Worm (Caenorhabditis elegans) whole organism, young adult: ENCODE measurements around the gene cpt-5.

Experiments used
- B0035.1 ChIP-seq: sonication (generic microtip); optimal IDR thresholded peaks from 2 replicates; lab custom pipeline; 2016; ENCODE audit warnings: missing genetic modification characterization, mild to moderate bottlenecking, missing compliant biosample characterization, missing genotype, missing genetic modification reagents
- C06A6.2 ChIP-seq: fragments of 200-800 bp; sonication (Bioruptor generic); conservative IDR thresholded peaks from 2 replicates; pipeline ENCODE4 v1.3.6; 2022; ENCODE audit warnings: missing genetic modification characterization, missing compliant biosample characterization
- C17E4.6 ChIP-seq: fragments of 200-800 bp; sonication (Bioruptor generic); IDR thresholded peaks from 2 replicates; pipeline ENCODE4 v1.3.6; 2022; ENCODE audit warnings: missing genetic modification reagents, missing genetic modification characterization, missing compliant biosample characterization
- D2030.7 ChIP-seq: fragments of 200-800 bp; sonication (Bioruptor generic); IDR thresholded peaks from 2 replicates; pipeline ENCODE4 v1.3.6; 2022; ENCODE audit warnings: missing genetic modification reagents, missing genetic modification characterization, missing compliant biosample characterization
- F33H1.4 ChIP-seq: fragments of 200-800 bp; sonication (Bioruptor generic); IDR thresholded peaks from 2 replicates; pipeline ENCODE4 v1.3.6; 2022; ENCODE audit warnings: missing genetic modification reagents, missing genetic modification characterization, missing compliant biosample characterization
- F49E8.2 ChIP-seq: sonication (generic microtip); optimal IDR thresholded peaks from 3 replicates; lab custom pipeline; 2017; ENCODE audit warnings: missing genetic modification characterization, mild to moderate bottlenecking, missing compliant biosample characterization, antibody characterized with exemption, moderate library complexity; ENCODE audit not compliant: insufficient read depth
- F57A8.1 ChIP-seq: fragments of 200-800 bp; sonication (Bioruptor generic); optimal IDR thresholded peaks from 2 replicates; lab custom pipeline; 2018; ENCODE audit warnings: mild to moderate bottlenecking, missing genetic modification characterization, moderate library complexity, missing compliant biosample characterization
- K12H6.12 ChIP-seq: fragments of 200-800 bp; sonication (Bioruptor generic); optimal IDR thresholded peaks from 2 replicates; lab custom pipeline; 2018; ENCODE audit warnings: mild to moderate bottlenecking, missing genetic modification characterization, missing compliant biosample characterization
- T26A5.8 ChIP-seq: sonication (generic microtip); optimal IDR thresholded peaks from 2 replicates; lab custom pipeline; 2016; ENCODE audit warnings: missing genetic modification characterization, missing compliant biosample characterization
- Y53F4B.3 ChIP-seq: fragments of 200-800 bp; sonication (Bioruptor generic); IDR thresholded peaks from 2 replicates; pipeline ENCODE4 v1.3.6; 2022; ENCODE audit warnings: missing genetic modification reagents, missing genetic modification characterization, missing compliant biosample characterization
- ZK185.1 ChIP-seq: sonication (generic microtip); optimal IDR thresholded peaks from 2 replicates; lab custom pipeline; 2016; ENCODE audit warnings: mild to moderate bottlenecking, missing genetic modification characterization, missing compliant biosample characterization; ENCODE audit not compliant: poor library complexity, severe bottlenecking
- aptf-2 ChIP-seq: fragments of 200-800 bp; sonication (Bioruptor generic); conservative IDR thresholded peaks from 2 replicates; pipeline ENCODE4 v1.3.6; 2022; ENCODE audit warnings: missing genetic modification reagents, missing genetic modification characterization, missing compliant biosample characterization
- attf-6 ChIP-seq: fragments of 200-800 bp; sonication (Bioruptor generic); IDR thresholded peaks from 2 replicates; pipeline ENCODE4 v1.3.6; 2022; ENCODE audit warnings: missing genetic modification reagents, missing genetic modification characterization, missing compliant biosample characterization
- cebp-2 ChIP-seq: fragments of 200-800 bp; sonication (Bioruptor generic); IDR thresholded peaks from 2 replicates; pipeline ENCODE4 v1.3.6; 2022; ENCODE audit warnings: missing genetic modification characterization, missing compliant biosample characterization
- ceh-58 ChIP-seq: fragments of 200-800 bp; sonication (Bioruptor generic); IDR thresholded peaks from 2 replicates; pipeline ENCODE4 v1.3.6; 2022; ENCODE audit warnings: missing genetic modification characterization, missing compliant biosample characterization
- ceh-79 ChIP-seq: sonication (generic microtip); optimal IDR thresholded peaks from 2 replicates; lab custom pipeline; 2017; ENCODE audit warnings: mild to moderate bottlenecking, missing genetic modification characterization, missing compliant biosample characterization
- ceh-91 ChIP-seq: fragments of 200-800 bp; sonication (Bioruptor generic); IDR thresholded peaks from 2 replicates; pipeline ENCODE4 v1.3.6; 2022; ENCODE audit warnings: missing genetic modification reagents, missing genetic modification characterization, missing compliant biosample characterization
- chd-7 ChIP-seq: sonication (generic microtip); optimal IDR thresholded peaks from 2 replicates; lab custom pipeline; 2016; ENCODE audit warnings: mild to moderate bottlenecking, missing genetic modification characterization, moderate library complexity, missing compliant biosample characterization
- dpff-1 ChIP-seq: sonication (generic microtip); optimal IDR thresholded peaks from 2 replicates; lab custom pipeline; 2017; ENCODE audit warnings: mild to moderate bottlenecking, missing genetic modification characterization, missing compliant biosample characterization
- egrh-3 ChIP-seq: fragments of 200-800 bp; sonication (Bioruptor generic); IDR thresholded peaks from 2 replicates; pipeline ENCODE4 v1.3.6; 2022; ENCODE audit warnings: missing genetic modification reagents, missing genetic modification characterization, missing compliant biosample characterization
- ekl-4 ChIP-seq: fragments of 200-800 bp; sonication (Bioruptor generic); IDR thresholded peaks from 2 replicates; pipeline ENCODE4 v1.3.6; 2022; ENCODE audit warnings: missing genetic modification reagents, missing genetic modification characterization, missing compliant biosample characterization
- gei-17 ChIP-seq: fragments of 200-800 bp; sonication (Bioruptor generic); optimal IDR thresholded peaks from 2 replicates; lab custom pipeline; 2018; ENCODE audit warnings: mild to moderate bottlenecking, missing genetic modification characterization, missing compliant biosample characterization
- hlh-12 ChIP-seq: sonication (generic microtip); optimal IDR thresholded peaks from 2 replicates; lab custom pipeline; 2016; ENCODE audit warnings: missing genetic modification characterization, missing compliant biosample characterization
- hlh-26 ChIP-seq: fragments of 200-800 bp; sonication (Bioruptor generic); conservative IDR thresholded peaks from 2 replicates; pipeline ENCODE4 v1.3.6; 2022; ENCODE audit warnings: missing genetic modification reagents, missing genetic modification characterization, missing compliant biosample characterization
- hmg-1.2 ChIP-seq: fragments of 200-800 bp; sonication (Bioruptor generic); IDR thresholded peaks from 2 replicates; pipeline ENCODE4 v1.3.6; 2022; ENCODE audit warnings: missing genetic modification reagents, missing genetic modification characterization, missing compliant biosample characterization
- let-526 ChIP-seq: fragments of 200-800 bp; sonication (Bioruptor generic); IDR thresholded peaks from 2 replicates; pipeline ENCODE4 v1.3.6; 2022; ENCODE audit warnings: missing genetic modification reagents, missing genetic modification characterization, missing compliant biosample characterization
- let-607 ChIP-seq, 2 experiments: fragments of 200-800 bp in 1 of 2; sonication (Bioruptor generic) in 1 of 2; sonication (generic microtip) in 1 of 2; optimal IDR thresholded peaks; 2 replicates each; lab custom pipeline; 2016 to 2018; ENCODE audit warnings: mild to moderate bottlenecking in 2 of 2, missing compliant biosample characterization in 2 of 2, missing genetic modification characterization in 2 of 2, moderate library complexity in 2 of 2, missing genotype in 1 of 2
- lin-40 ChIP-seq: sonication (generic microtip); optimal IDR thresholded peaks from 2 replicates; lab custom pipeline; 2016; ENCODE audit warnings: missing genetic modification characterization, mild to moderate bottlenecking, missing compliant biosample characterization, missing genotype, missing genetic modification reagents
- madf-3 ChIP-seq: fragments of 200-800 bp; sonication (Bioruptor generic); IDR thresholded peaks from 2 replicates; pipeline ENCODE4 v1.3.6; 2022; ENCODE audit warnings: missing genetic modification reagents, missing genetic modification characterization, missing compliant biosample characterization
- madf-8 ChIP-seq: fragments of 200-800 bp; sonication (Bioruptor generic); conservative IDR thresholded peaks from 2 replicates; pipeline ENCODE4 v1.3.6; 2022; ENCODE audit warnings: missing genetic modification reagents, missing genetic modification characterization, missing compliant biosample characterization
- mxl-1 ChIP-seq: sonication (generic microtip); optimal IDR thresholded peaks from 2 replicates; lab custom pipeline; 2016; ENCODE audit warnings: missing genetic modification characterization, missing compliant biosample characterization
- nfya-1 ChIP-seq: sonication (generic microtip); optimal IDR thresholded peaks from 2 replicates; lab custom pipeline; 2017; ENCODE audit warnings: antibody characterized with exemption, missing compliant biosample characterization, missing genetic modification characterization, borderline replicate concordance; ENCODE audit not compliant: insufficient read depth
- nhr-179 ChIP-seq: sonication (generic microtip); optimal IDR thresholded peaks from 2 replicates; lab custom pipeline; 2016; ENCODE audit warnings: mild to moderate bottlenecking, missing genetic modification characterization, missing compliant biosample characterization
- nhr-27 ChIP-seq: fragments of 200-800 bp; sonication (Bioruptor generic); optimal IDR thresholded peaks from 2 replicates; lab custom pipeline; 2018; ENCODE audit warnings: mild to moderate bottlenecking, missing genetic modification characterization, moderate library complexity, missing compliant biosample characterization
- nhr-90 ChIP-seq: sonication (generic microtip); optimal IDR thresholded peaks from 2 replicates; lab custom pipeline; 2016; ENCODE audit warnings: missing genotype, mild to moderate bottlenecking, missing genetic modification characterization, missing compliant biosample characterization
- sdz-38 ChIP-seq: sonication (generic microtip); optimal IDR thresholded peaks from 2 replicates; lab custom pipeline; 2016; ENCODE audit warnings: missing genotype, missing genetic modification characterization, missing compliant biosample characterization
- sea-2 ChIP-seq: fragments of 200-800 bp; sonication (Bioruptor generic); IDR thresholded peaks from 2 replicates; pipeline ENCODE4 v1.3.6; 2022; ENCODE audit warnings: missing genetic modification characterization, missing compliant biosample characterization
- snpc-1.1 ChIP-seq: sonication (generic microtip); optimal IDR thresholded peaks from 2 replicates; lab custom pipeline; 2017; ENCODE audit warnings: missing genetic modification characterization, mild to moderate bottlenecking, missing compliant biosample characterization, antibody characterized with exemption, moderate library complexity, missing genotype, missing genetic modification reagents; ENCODE audit not compliant: insufficient read depth
- snpc-3.4 ChIP-seq: sonication (generic microtip); optimal IDR thresholded peaks from 2 replicates; lab custom pipeline; 2017; ENCODE audit warnings: missing genetic modification characterization, mild to moderate bottlenecking, missing compliant biosample characterization, antibody characterized with exemption, moderate library complexity, missing genotype, missing genetic modification reagents
- somi-1 ChIP-seq: fragments of 200-800 bp; sonication (Bioruptor generic); optimal IDR thresholded peaks from 2 replicates; lab custom pipeline; 2018; ENCODE audit warnings: mild to moderate bottlenecking, missing genetic modification characterization, missing compliant biosample characterization
- tbx-9 ChIP-seq: sonication (generic microtip); optimal IDR thresholded peaks from 2 replicates; lab custom pipeline; 2016; ENCODE audit warnings: borderline replicate concordance, missing genetic modification characterization, inconsistent platforms, missing compliant biosample characterization
- tlf-1 ChIP-seq: fragments of 200-800 bp; sonication (Bioruptor generic); optimal IDR thresholded peaks from 2 replicates; lab custom pipeline; 2018; ENCODE audit warnings: mild to moderate bottlenecking, missing genetic modification characterization, missing compliant biosample characterization
- zim-3 ChIP-seq: sonication (generic microtip); optimal IDR thresholded peaks from 2 replicates; lab custom pipeline; 2017; ENCODE audit warnings: mild to moderate bottlenecking, missing genetic modification characterization, moderate library complexity, missing compliant biosample characterization
- ztf-18 ChIP-seq: sonication (generic microtip); optimal IDR thresholded peaks from 2 replicates; lab custom pipeline; 2016; ENCODE audit warnings: missing genotype, mild to moderate bottlenecking, missing genetic modification characterization, missing compliant biosample characterization
- ztf-25 ChIP-seq: fragments of 200-800 bp; sonication (Bioruptor generic); IDR thresholded peaks from 2 replicates; pipeline ENCODE4 v1.3.6; 2022; ENCODE audit warnings: missing genetic modification reagents, missing genetic modification characterization, missing compliant biosample characterization
- ztf-28 ChIP-seq: fragments of 200-800 bp; sonication (Bioruptor generic); IDR thresholded peaks from 2 replicates; pipeline ENCODE4 v1.3.6; 2022; ENCODE audit warnings: missing genetic modification reagents, missing genetic modification characterization, missing compliant biosample characterization

The cpt-5 gene

ce11 chrV:13907557-13908104, 34.6 kb downstream of the cpt-5 start (continued):
- TF ChIP-seq ztf-25 (GFP tag; lab: Robert Waterston, UW): 0 out of 2 replicates have a peak, but pooled peaks have one; percentile 6
- no peak for TF ChIP-seq mxl-1 (tag; lab: Kevin White, UChicago)
- no peak for TF ChIP-seq ceh-79 (tag; lab: Kevin White, UChicago)
- TF ChIP-seq madf-3 (GFP tag; lab: Robert Waterston, UW): peak; percentile 69
- peak; percentile 16 for TF ChIP-seq zim-3 (tag; lab: Kevin White, UChicago)
- no peak for TF ChIP-seq aptf-2
- no peak for TF ChIP-seq snpc-1.1 (tag; lab: Kevin White, UChicago)
- no peak for TF ChIP-seq snpc-3.4 (tag; lab: Kevin White, UChicago)
- no peak for TF ChIP-seq ztf-18 (tag; lab: Kevin White, UChicago)
- TF ChIP-seq hmg-1.2: peak; percentile 56
- peak; percentile 78 for TF ChIP-seq ZK185.1 (tag; lab: Kevin White, UChicago)
- TF ChIP-seq ceh-58 (GFP tag; lab: Robert Waterston, UW): no peak
- TF ChIP-seq dpff-1 (tag; lab: Kevin White, UChicago): no peak
- no peak for TF ChIP-seq F57A8.1 (GFP tag; lab: Kevin White, UChicago)
- no peak for TF ChIP-seq madf-8 (GFP tag; lab: Robert Waterston, UW)
- no peak for TF ChIP-seq hlh-12 (tag; lab: Kevin White, UChicago)
- peak; percentile 84 for TF ChIP-seq let-526 (GFP tag; lab: Robert Waterston, UW)
- no peak for TF ChIP-seq sdz-38 (tag; lab: Kevin White, UChicago)
- TF ChIP-seq T26A5.8 (tag; lab: Kevin White, UChicago): no peak
- no peak for TF ChIP-seq nhr-179 (tag; lab: Kevin White, UChicago)
- TF ChIP-seq ztf-28 (GFP tag; lab: Robert Waterston, UW): 0 out of 2 replicates have a peak, but pooled peaks have one; percentile 75
- peak; percentile 55 for TF ChIP-seq K12H6.12
- peak; percentile 22; the same call in 1 of the 2 replicates for TF ChIP-seq sea-2 (GFP tag; lab: Robert Waterston, UW)
- TF ChIP-seq nhr-27 (tag; lab: Kevin White, UChicago): no peak
- no peak; the same call in 1 of the 2 replicates for TF ChIP-seq D2030.7 (GFP tag; lab: Robert Waterston, UW)
- TF ChIP-seq C17E4.6 (GFP tag; lab: Robert Waterston, UW): 0 out of 2 replicates have a peak, but pooled peaks have one; percentile 34
- no peak for TF ChIP-seq tbx-9
- TF ChIP-seq tlf-1 (GFP tag; lab: Kevin White, UChicago): peak; percentile 91
- no peak for TF ChIP-seq ceh-91
- no peak for TF ChIP-seq nfya-1
- TF ChIP-seq Y53F4B.3 (GFP tag; lab: Robert Waterston, UW): no peak; the same call in 1 of the 2 replicates
- TF ChIP-seq C06A6.2 (GFP tag; lab: Robert Waterston, UW): peak; percentile 74
- TF ChIP-seq gei-17 (GFP tag; lab: Kevin White, UChicago): peak; percentile 76
- no peak for TF ChIP-seq hlh-26
- peak; percentile 94 for TF ChIP-seq nhr-90 (tag; lab: Kevin White, UChicago)
- peak; percentile 69 for TF ChIP-seq B0035.1 (tag; lab: Kevin White, UChicago)
- no peak for TF ChIP-seq egrh-3 (GFP tag; lab: Robert Waterston, UW)
- TF ChIP-seq let-607 (tag; optimal IDR thresholded peaks at IDR 0.05; lab: Kevin White, UChicago): peak; percentile 4 to 34
- peak; percentile 68 for TF ChIP-seq ekl-4
- peak; percentile 92 for TF ChIP-seq chd-7 (tag; lab: Kevin White, UChicago)
- peak; percentile 88 for TF ChIP-seq somi-1
- TF ChIP-seq F49E8.2 (tag; lab: Kevin White, UChicago): no peak
- TF ChIP-seq F33H1.4 (GFP tag; lab: Robert Waterston, UW): no peak; the same call in none of the 2 replicates
- TF ChIP-seq lin-40 (tag; lab: Kevin White, UChicago): peak; percentile 22
- TF ChIP-seq attf-6 (GFP tag; lab: Robert Waterston, UW): peak; percentile 71
- TF ChIP-seq cebp-2 (GFP tag; lab: Robert Waterston, UW): 0 out of 2 replicates have a peak, but pooled peaks have one; percentile 58
